Fruit fly (Drosophila melanogaster): Measurements from ENCODE around the gene Myc.

DNA sequence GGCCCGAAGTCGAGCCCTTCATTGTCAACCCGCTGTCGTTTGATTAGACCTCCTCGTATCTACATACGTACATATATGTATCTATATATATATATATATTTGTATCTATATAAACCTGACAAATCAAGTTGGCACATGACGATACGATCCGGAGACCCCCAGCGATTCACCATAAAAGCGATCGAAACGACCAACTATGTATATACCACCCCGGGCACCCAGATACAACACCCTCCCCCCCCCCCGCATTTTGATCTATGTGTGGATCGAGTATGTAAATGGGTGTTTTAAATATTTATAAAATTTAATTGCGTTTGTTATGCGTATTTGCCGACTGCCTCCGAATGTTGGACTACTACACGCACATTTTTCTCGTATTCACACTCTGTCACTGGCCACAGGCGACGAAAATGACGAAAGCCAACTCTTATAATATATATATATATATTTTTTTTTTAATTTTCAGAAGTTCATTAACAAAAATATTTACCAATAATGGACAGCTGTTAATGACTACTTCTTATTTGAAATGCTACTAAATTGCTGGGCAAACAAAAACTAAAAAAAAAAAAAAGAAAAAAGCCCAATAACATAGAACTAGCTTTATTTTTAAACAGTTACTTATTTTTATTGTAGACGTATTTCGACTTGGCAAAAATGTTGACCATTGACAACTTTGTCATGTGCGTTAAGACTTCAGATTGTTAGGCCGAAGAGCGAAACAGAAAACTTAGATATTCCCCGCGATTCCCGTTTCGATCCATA lies 41.2 kb downstream of the Myc start:
- TF ChIP-seq fkh (GFP tag; optimal IDR thresholded peaks at IDR 0.05): peak; percentile 27
- no peak for TF ChIP-seq Hr39 (GFP tag; optimal IDR thresholded peaks at IDR 0.05)
- TF ChIP-seq CG11902 (GFP tag; optimal IDR thresholded peaks at IDR 0.05): no peak
- TF ChIP-seq Hr4 (GFP tag; optimal IDR thresholded peaks at IDR 0.05): peak; percentile 41
- no peak for TF ChIP-seq dac (GFP tag; optimal IDR thresholded peaks at IDR 0.05)
- TF ChIP-seq OdsH (GFP tag; optimal IDR thresholded peaks at IDR 0.05): peak; percentile 47
- no peak for TF ChIP-seq CG8319 (GFP tag; optimal IDR thresholded peaks at IDR 0.05)
- peak; percentile 46 for TF ChIP-seq Lpt (GFP tag; optimal IDR thresholded peaks at IDR 0.05)

Data from whole organism, prepupa.